Worm (Caenorhabditis elegans) whole organism, L2 larva: ENCODE data around the gene smc-5.

Source experiments
- alr-1 ChIP-seq: fragments of 150-350 bp; optimal IDR thresholded peaks from 2 replicates; lab custom pipeline; 2014; ENCODE audit warnings: missing biosample characterization, missing genetic modification characterization
- nhr-77 ChIP-seq: fragments of 150-350 bp; optimal IDR thresholded peaks from 2 replicates; lab custom pipeline; 2014; ENCODE audit warnings: missing biosample characterization, missing genetic modification characterization
- sma-3 ChIP-seq: sonication (generic microtip); optimal IDR thresholded peaks from 2 replicates; lab custom pipeline; 2016; ENCODE audit warnings: missing genetic modification reagents, missing genetic modification characterization, missing compliant biosample characterization
- unc-62 ChIP-seq: fragments of 150-350 bp; optimal IDR thresholded peaks from 2 replicates; lab custom pipeline; 2014; ENCODE audit warnings: missing biosample characterization, missing genetic modification reagents, missing genetic modification characterization
- ztf-1 ChIP-seq: fragments of 200-800 bp; sonication (Bioruptor generic); conservative IDR thresholded peaks from 2 replicates; pipeline ENCODE4 v1.3.6; 2022; ENCODE audit warnings: missing genetic modification characterization, missing compliant biosample characterization

DNA sequence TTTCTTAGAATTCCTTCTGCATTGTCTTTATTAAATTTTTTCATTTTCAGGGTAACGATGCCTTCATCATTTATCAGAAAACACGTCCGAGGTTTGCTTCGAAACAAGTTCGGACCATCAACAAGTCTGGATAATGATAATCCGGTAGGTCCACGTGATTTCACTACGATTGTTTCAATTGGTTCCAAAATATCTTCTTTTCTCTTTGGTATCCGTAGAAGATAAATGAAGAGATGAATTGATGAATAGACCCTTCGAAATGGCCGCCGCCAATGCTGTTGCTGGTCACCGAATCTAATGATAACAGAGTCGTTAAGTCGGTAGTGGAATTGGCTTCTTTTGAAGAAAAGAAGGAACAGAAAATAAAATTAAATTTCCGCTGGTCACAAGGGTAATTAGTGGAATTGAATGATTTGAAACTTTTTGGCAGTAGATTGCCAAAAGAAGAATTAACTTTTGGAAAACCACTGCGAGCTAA lies 12.0 kb upstream of the smc-5 start, which contains the start of gene F33G12.6:
- TF ChIP-seq nhr-77 (tag; lab: Kevin White, UChicago): no peak
- no peak for TF ChIP-seq unc-62 (GFP tag; lab: Kevin White, UChicago)
- TF ChIP-seq ztf-1 (GFP tag; lab: Robert Waterston, UW): no peak
- TF ChIP-seq alr-1 (tag; lab: Kevin White, UChicago): no peak
- no peak for TF ChIP-seq sma-3 (GFP tag; lab: Kevin White, UChicago)
